Worm (Caenorhabditis elegans): ENCODE data around the gene glb-23.

ce11 chrIV:7230935-7231334, 11.6 kb upstream of the glb-23 start, which contains the start of gene D2024.4:
- TF ChIP-seq W03F9.2 (tag; optimal IDR thresholded peaks at IDR 0.05) (no peak), dao-5 (tag; optimal IDR thresholded peaks at IDR 0.05) (no peak)
